Worm (Caenorhabditis elegans): ENCODE data around the gene rac-2.

rac-2 gene

DNA sequence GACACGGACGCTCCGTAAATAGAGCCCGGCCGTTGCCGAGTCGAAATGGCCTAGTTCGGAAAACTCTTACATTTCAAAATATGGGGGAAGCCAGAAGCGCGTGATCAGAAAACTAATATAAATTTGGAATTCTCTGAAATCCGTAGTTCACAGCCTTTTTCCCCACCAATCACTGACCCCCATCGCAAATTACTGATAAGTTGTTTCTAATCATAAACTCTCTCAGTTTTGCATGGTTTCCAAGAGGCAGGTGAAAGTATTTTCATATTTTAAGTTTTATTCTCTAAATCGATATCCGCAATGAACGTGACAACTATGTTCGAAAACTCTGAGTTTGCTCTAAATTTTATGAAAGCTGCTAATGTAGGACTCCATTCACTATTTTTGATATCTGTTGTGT is 21.1 kb downstream of the rac-2 start, which contains the start of gene srz-74:
srz-74 (plus strand) TSS at position 301 of the 400 bp plus-strand sequence.
- TF ChIP-seq unc-62 (GFP tag; optimal IDR thresholded peaks at IDR 0.05 in 1 of 2) (peak in 1 of 2 experiments; percentile 16), unc-62 (tag; optimal IDR thresholded peaks at IDR 0.05) (no peak), snpc-1.2 (GFP tag; IDR thresholded peaks at IDR 0.05) (no peak), T20F7.1 (GFP tag; optimal IDR thresholded peaks at IDR 0.05) (no peak)

ce11 chrIV:16330508-16330907 is 22.5 kb downstream of the rac-2 start:
- TF ChIP-seq lin-38 (GFP tag; IDR thresholded peaks at IDR 0.05) (no peak), set-16 (GFP tag; IDR thresholded peaks at IDR 0.05) (peak; percentile 84), aha-1 (tag) (peak; percentile 89), F26F4.8 (GFP tag; conservative IDR thresholded peaks at IDR 0.05) (no peak), nhr-11 (tag; optimal IDR thresholded peaks at IDR 0.05) (no peak), nhr-76 (tag; optimal IDR thresholded peaks at IDR 0.05) (no peak)

DNA sequence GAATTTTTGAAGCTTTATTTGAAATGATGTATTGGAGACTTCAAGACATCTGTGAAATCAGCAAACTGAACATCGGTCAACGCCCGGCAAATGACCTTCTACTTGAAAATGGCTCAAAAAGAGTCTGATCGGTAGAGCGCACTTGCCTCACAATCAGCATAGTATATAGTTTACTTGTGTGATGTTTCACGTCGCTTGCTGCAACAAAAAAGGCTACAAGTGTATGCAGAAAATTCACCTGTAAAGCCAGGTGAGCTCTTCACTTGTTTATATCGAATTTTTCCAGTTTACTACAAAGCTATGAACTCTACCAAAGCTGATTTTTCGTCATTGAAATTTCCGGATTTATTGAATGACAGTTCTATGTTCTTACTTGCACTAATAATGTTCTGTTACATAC is 24.6 kb downstream of the rac-2 start, which contains the start of gene srz-71:
srz-71 (plus strand) TSS at position 301 of the 400 bp plus-strand sequence.
- TF ChIP-seq nhr-237 (tag; optimal IDR thresholded peaks at IDR 0.05) (no peak), snpc-1.2 (GFP tag; IDR thresholded peaks at IDR 0.05) (no peak), hmg-1.1 (GFP tag; IDR thresholded peaks at IDR 0.05) (no peak), ztf-11 (tag; optimal IDR thresholded peaks at IDR 0.05) (no peak), spr-3 (GFP tag; optimal IDR thresholded peaks at IDR 0.05) (no peak), dpl-1 (GFP tag; optimal IDR thresholded peaks at IDR 0.05) (no peak), dmd-6 (GFP tag; IDR thresholded peaks at IDR 0.05) (no peak), duxl-1 (tag; optimal IDR thresholded peaks at IDR 0.05; ENCODE audit: poor library complexity) (no peak), rbr-2 (tag; optimal IDR thresholded peaks at IDR 0.05) (no peak), egl-27 (tag; optimal IDR thresholded peaks at IDR 0.05) (no peak), arid-1 (GFP tag; conservative IDR thresholded peaks at IDR 0.05) (no peak), pha-4 (GFP tag; IDR thresholded peaks at IDR 0.05) (no peak), pha-4 (tag; optimal IDR thresholded peaks at IDR 0.05) (no peak), ceh-20 (GFP tag; IDR thresholded peaks at IDR 0.05) (no peak)

DNA sequence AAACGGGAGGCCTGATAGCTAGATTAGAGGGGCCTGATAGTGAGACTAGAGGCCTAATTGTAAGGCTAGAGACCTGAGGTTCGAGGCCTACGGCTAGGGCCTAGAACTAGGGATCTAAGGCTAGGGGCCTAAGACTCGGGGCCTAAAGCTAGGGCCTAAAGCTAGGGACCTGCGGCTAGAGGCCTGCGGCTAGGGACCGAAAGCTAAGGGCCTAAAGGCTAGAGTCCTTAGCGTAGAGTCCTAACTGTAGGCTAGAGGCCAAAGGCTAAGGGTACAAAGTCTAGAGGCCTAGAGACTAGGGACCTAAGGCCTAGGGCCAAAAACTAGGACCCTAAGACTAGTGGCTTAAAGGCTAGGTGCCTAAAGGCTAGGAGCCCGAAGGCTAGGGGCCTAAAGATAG is 25.1 kb downstream of the rac-2 start:
- no peak for TF ChIP-seq arid-1 (GFP tag; conservative IDR thresholded peaks at IDR 0.05)
- no peak for TF ChIP-seq lin-13 (GFP tag; optimal IDR thresholded peaks at IDR 0.05)
- no peak for TF ChIP-seq php-3 (GFP tag; IDR thresholded peaks at IDR 0.05)
- 0 out of 2 replicates have a peak, but pooled peaks have one; percentile 58 for TF ChIP-seq dmd-8 (GFP tag; IDR thresholded peaks at IDR 0.05)
- no peak for TF ChIP-seq zfp-3 (GFP tag; conservative IDR thresholded peaks at IDR 0.05)
- no peak for TF ChIP-seq mdl-1 (tag; optimal IDR thresholded peaks at IDR 0.05)
- TF ChIP-seq ceh-44 (GFP tag; IDR thresholded peaks at IDR 0.05) = no peak
- no peak for TF ChIP-seq mdt-29 (GFP tag; IDR thresholded peaks at IDR 0.05)
- TF ChIP-seq nhr-48 (tag; optimal IDR thresholded peaks at IDR 0.05) = no peak
- no peak for TF ChIP-seq ceh-28 (tag; optimal IDR thresholded peaks at IDR 0.05)
- TF ChIP-seq R02D3.7 (tag; optimal IDR thresholded peaks at IDR 0.05) = no peak
- no peak for TF ChIP-seq egl-43 (GFP tag; IDR thresholded peaks at IDR 0.05)
- TF ChIP-seq tra-1 (GFP tag; IDR thresholded peaks at IDR 0.05) = 0 out of 2 replicates have a peak, but pooled peaks have one; percentile 30
- TF ChIP-seq ztf-7 (tag; optimal IDR thresholded peaks at IDR 0.05) = no peak
- TF ChIP-seq nhr-102 (tag; optimal IDR thresholded peaks at IDR 0.05) = no peak

Measured in whole organism, L4 larva.